Worm (Caenorhabditis elegans) whole organism, L1 larva: Measurements from ENCODE around the gene Y105C5B.5.

Experiments
- C16A3.4 ChIP-seq: fragments of 150-350 bp; optimal IDR thresholded peaks from 2 replicates; lab custom pipeline; 2014; ENCODE audit warnings: missing biosample characterization, missing genetic modification characterization
- Y116A8C.19 ChIP-seq: sonication (generic microtip); optimal IDR thresholded peaks from 2 replicates; lab custom pipeline; 2016; ENCODE audit warnings: missing compliant biosample characterization, missing genetic modification characterization, borderline replicate concordance
- aly-2 ChIP-seq: fragments of 150-350 bp; optimal IDR thresholded peaks from 2 replicates; lab custom pipeline; 2014; ENCODE audit warnings: missing biosample characterization, missing genetic modification characterization
- ama-1 ChIP-seq: fragments of 150-350 bp; optimal IDR thresholded peaks from 2 replicates; lab custom pipeline; 2014
- ceh-63 ChIP-seq: fragments of 200-800 bp; sonication (Bioruptor generic); optimal IDR thresholded peaks from 2 replicates; lab custom pipeline; 2018; ENCODE audit warnings: mild to moderate bottlenecking, missing genetic modification characterization, missing compliant biosample characterization
- ceh-88 ChIP-seq: fragments of 200-800 bp; sonication (Bioruptor generic); IDR thresholded peaks from 2 replicates; pipeline ENCODE4 v1.3.6; 2022; ENCODE audit warnings: missing genetic modification characterization, missing compliant biosample characterization
- dpl-1 ChIP-seq, 3 experiments: fragments of 150-350 bp in 2 of 3; sonication (generic microtip) in 1 of 3; optimal IDR thresholded peaks; 2 replicates each; lab custom pipeline; 2014 to 2017; ENCODE audit warnings: missing biosample characterization in 3 of 3, missing genetic modification characterization in 3 of 3, missing genetic modification reagents in 3 of 3
- efl-1 ChIP-seq, 4 experiments: fragments of 150-350 bp; optimal IDR thresholded peaks in 3 of 4; peaks in 1 of 4; 1 replicate in 1 of 4; 2 replicates in 3 of 4; lab custom pipeline; 2014; ENCODE audit warnings: missing biosample characterization in 2 of 4, missing genetic modification characterization in 2 of 4, missing genetic modification reagents in 2 of 4
- elt-2 ChIP-seq: sonication (generic microtip); optimal IDR thresholded peaks from 2 replicates; lab custom pipeline; 2016; ENCODE audit warnings: missing genetic modification characterization, mild to moderate bottlenecking, inconsistent platforms, missing compliant biosample characterization, missing genetic modification reagents
- fkh-4 ChIP-seq: sonication (generic microtip); optimal IDR thresholded peaks from 2 replicates; lab custom pipeline; 2016; ENCODE audit warnings: missing compliant biosample characterization, missing genetic modification characterization, borderline replicate concordance
- fkh-8 ChIP-seq: sonication (generic microtip); optimal IDR thresholded peaks from 2 replicates; lab custom pipeline; 2016; ENCODE audit warnings: mild to moderate bottlenecking, missing genetic modification characterization, missing compliant biosample characterization
- hlh-17 ChIP-seq: fragments of 200-800 bp; sonication (Bioruptor generic); optimal IDR thresholded peaks from 2 replicates; lab custom pipeline; 2018; ENCODE audit warnings: missing genetic modification characterization, mild to moderate bottlenecking, missing compliant biosample characterization, moderate library complexity, borderline replicate concordance
- hlh-4 ChIP-seq: sonication (generic microtip); optimal IDR thresholded peaks from 2 replicates; lab custom pipeline; 2016; ENCODE audit warnings: mild to moderate bottlenecking, missing genetic modification characterization, missing compliant biosample characterization
- irx-1 ChIP-seq: sonication (generic microtip); optimal IDR thresholded peaks from 2 replicates; lab custom pipeline; 2016; ENCODE audit warnings: missing genetic modification characterization, missing compliant biosample characterization
- jun-1 ChIP-seq: fragments of 150-350 bp; optimal IDR thresholded peaks from 2 replicates; lab custom pipeline; 2014; ENCODE audit warnings: missing biosample characterization, missing genetic modification reagents, missing genetic modification characterization
- lin-13 ChIP-seq: fragments of 150-350 bp; optimal IDR thresholded peaks from 2 replicates; lab custom pipeline; 2014; ENCODE audit warnings: missing biosample characterization, missing genetic modification reagents, missing genetic modification characterization
- lin-15B ChIP-seq: fragments of 150-350 bp; sonication (generic microtip); optimal IDR thresholded peaks from 3 replicates; lab custom pipeline; 2014; ENCODE audit warnings: missing biosample characterization, missing genetic modification characterization
- mef-2 ChIP-seq: fragments of 150-350 bp; optimal IDR thresholded peaks from 2 replicates; lab custom pipeline; 2014; ENCODE audit warnings: missing biosample characterization, missing genetic modification characterization
- mep-1 ChIP-seq: fragments of 150-350 bp; optimal IDR thresholded peaks from 2 replicates; lab custom pipeline; 2014; ENCODE audit warnings: missing biosample characterization, missing genetic modification characterization
- nhr-11 ChIP-seq: fragments of 150-350 bp; optimal IDR thresholded peaks from 2 replicates; lab custom pipeline; 2014; ENCODE audit warnings: missing biosample characterization, missing genetic modification characterization
- nhr-19 ChIP-seq: fragments of 200-800 bp; sonication (Bioruptor generic); conservative IDR thresholded peaks from 2 replicates; pipeline ENCODE4 v1.3.6; 2022; ENCODE audit warnings: missing genetic modification characterization, missing compliant biosample characterization
- nhr-20 ChIP-seq: sonication (generic microtip); optimal IDR thresholded peaks from 2 replicates; lab custom pipeline; 2016; ENCODE audit warnings: mild to moderate bottlenecking, missing genetic modification characterization, missing compliant biosample characterization
- nhr-237 ChIP-seq: fragments of 150-350 bp; optimal IDR thresholded peaks from 2 replicates; lab custom pipeline; 2014; ENCODE audit warnings: missing biosample characterization, missing genetic modification characterization
- nhr-47 ChIP-seq: sonication (generic microtip); optimal IDR thresholded peaks from 2 replicates; lab custom pipeline; 2016; ENCODE audit warnings: mild to moderate bottlenecking, missing genetic modification characterization, moderate library complexity, missing compliant biosample characterization
- nhr-71 ChIP-seq: sonication (generic microtip); optimal IDR thresholded peaks from 2 replicates; lab custom pipeline; 2016; ENCODE audit warnings: mild to moderate bottlenecking, missing genetic modification characterization, moderate library complexity, missing compliant biosample characterization
- nhr-77 ChIP-seq: fragments of 150-350 bp; optimal IDR thresholded peaks from 2 replicates; lab custom pipeline; 2014; ENCODE audit warnings: missing biosample characterization, missing genetic modification characterization
- rnt-1 ChIP-seq: sonication (generic microtip); optimal IDR thresholded peaks from 2 replicates; lab custom pipeline; 2016; ENCODE audit warnings: mild to moderate bottlenecking, missing genetic modification characterization, moderate library complexity, missing compliant biosample characterization
- snu-23 ChIP-seq: sonication (generic microtip); optimal IDR thresholded peaks from 2 replicates; lab custom pipeline; 2016; ENCODE audit warnings: missing genetic modification characterization, missing compliant biosample characterization
- sox-4 ChIP-seq: sonication (generic microtip); optimal IDR thresholded peaks from 2 replicates; lab custom pipeline; 2016; ENCODE audit warnings: missing genetic modification characterization, missing compliant biosample characterization
- sptf-1 ChIP-seq: fragments of 150-350 bp; optimal IDR thresholded peaks from 2 replicates; lab custom pipeline; 2014; ENCODE audit warnings: missing biosample characterization, missing genetic modification characterization
- sup-37 ChIP-seq: fragments of 200-800 bp; sonication (Bioruptor generic); optimal IDR thresholded peaks from 2 replicates; lab custom pipeline; 2018; ENCODE audit warnings: mild to moderate bottlenecking, missing genetic modification characterization, missing compliant biosample characterization
- unc-130 ChIP-seq: fragments of 150-350 bp; optimal IDR thresholded peaks from 2 replicates; lab custom pipeline; 2017; ENCODE audit warnings: missing biosample characterization, missing genetic modification characterization, inconsistent platforms
- unc-62 ChIP-seq: fragments of 150-350 bp; optimal IDR thresholded peaks from 2 replicates; lab custom pipeline; 2014; ENCODE audit warnings: missing biosample characterization, missing genetic modification reagents, missing genetic modification characterization
- unc-98 ChIP-seq: fragments of 200-800 bp; sonication (Bioruptor generic); IDR thresholded peaks from 2 replicates; pipeline ENCODE4 v1.3.6; 2022; ENCODE audit warnings: missing genetic modification characterization, missing compliant biosample characterization
- vab-15 ChIP-seq: sonication (generic microtip); optimal IDR thresholded peaks from 2 replicates; lab custom pipeline; 2017; ENCODE audit warnings: missing genotype, mild to moderate bottlenecking, missing genetic modification characterization, missing compliant biosample characterization
- xbp-1 ChIP-seq: sonication (generic microtip); optimal IDR thresholded peaks from 2 replicates; lab custom pipeline; 2016; ENCODE audit warnings: missing genetic modification characterization, missing compliant biosample characterization
- ztf-11 ChIP-seq, 2 experiments: sonication (generic microtip); optimal IDR thresholded peaks; 2 replicates each; lab custom pipeline; 2016 to 2017; ENCODE audit warnings: missing genetic modification characterization in 2 of 2, missing biosample characterization in 1 of 2, missing compliant biosample characterization in 1 of 2
- ztf-4 ChIP-seq: fragments of 150-350 bp; optimal IDR thresholded peaks from 2 replicates; lab custom pipeline; 2014; ENCODE audit warnings: missing biosample characterization, missing genetic modification characterization

The Y105C5B.5 gene

ce11 chrIV:15926746-15927145, 25.7 kb upstream of the Y105C5B.5 start, which contains the start of gene Y105C5B.8:
Gene Y105C5B.8 (minus strand): TSS chrIV:15926846.
- TF ChIP-seq ceh-63 (GFP tag; lab: Kevin White, UChicago) (no peak), nhr-11 (tag; lab: Kevin White, UChicago) (no peak), efl-1 (optimal IDR thresholded peaks at IDR 0.05; lab: Kevin White, UChicago) (no peak), efl-1 (GFP tag; optimal IDR thresholded peaks at IDR 0.05 in 1 of 2; lab: Kevin White, UChicago) (no peak), irx-1 (tag; lab: Kevin White, UChicago) (no peak), aly-2 (no peak), nhr-20 (tag; lab: Kevin White, UChicago) (no peak), nhr-47 (tag; lab: Kevin White, UChicago) (no peak), nhr-71 (tag; lab: Kevin White, UChicago) (no peak), unc-130 (tag; lab: Kevin White, UChicago) (no peak), nhr-237 (tag; lab: Kevin White, UChicago) (no peak)

- no peak for TF ChIP-seq efl-1 (optimal IDR thresholded peaks at IDR 0.05; lab: Kevin White, UChicago)
- peak in 1 of 2 experiments; percentile 5 for TF ChIP-seq efl-1 (GFP tag; optimal IDR thresholded peaks at IDR 0.05 in 1 of 2; lab: Kevin White, UChicago)
- no peak for TF ChIP-seq fkh-8 (tag; lab: Kevin White, UChicago)
These were observed 22.0 kb upstream of the Y105C5B.5 start for ce11 chrIV:15923000-15923399.

ce11 chrIV:15915061-15915460, 14.0 kb upstream of the Y105C5B.5 start:
- TF ChIP-seq lin-13 (GFP tag; lab: Kevin White, UChicago) (no peak), C16A3.4 (no peak), dpl-1 (GFP tag; optimal IDR thresholded peaks at IDR 0.05; lab: Kevin White, UChicago) (no peak), nhr-19 (no peak)

- peak; percentile 33 for TF ChIP-seq nhr-47 (tag; lab: Kevin White, UChicago)
- TF ChIP-seq mep-1 (tag; lab: Kevin White, UChicago), result no peak
- no peak for TF ChIP-seq nhr-11 (tag; lab: Kevin White, UChicago)
- no peak for TF ChIP-seq jun-1 (tag; lab: Kevin White, UChicago)
- TF ChIP-seq ztf-11 (tag; optimal IDR thresholded peaks at IDR 0.05; lab: Kevin White, UChicago), result no peak
- no peak for TF ChIP-seq unc-98
- TF ChIP-seq vab-15, result no peak
- no peak for TF ChIP-seq fkh-4 (tag; lab: Kevin White, UChicago)
- TF ChIP-seq ztf-4, result no peak
- TF ChIP-seq unc-62, result no peak
- TF ChIP-seq elt-2 (tag; lab: Kevin White, UChicago), result no peak
- no peak for TF ChIP-seq Y116A8C.19 (tag; lab: Kevin White, UChicago)
- TF ChIP-seq mef-2 (tag; lab: Kevin White, UChicago), result no peak
- TF ChIP-seq xbp-1 (tag; lab: Kevin White, UChicago), result no peak
- TF ChIP-seq efl-1 (optimal IDR thresholded peaks at IDR 0.05; lab: Kevin White, UChicago), result no peak
- TF ChIP-seq efl-1 (GFP tag; optimal IDR thresholded peaks at IDR 0.05 in 1 of 2; lab: Kevin White, UChicago), result peak in 1 of 2 experiments; percentile 40
- peak; percentile 69 for TF ChIP-seq fkh-8 (tag; lab: Kevin White, UChicago)
- TF ChIP-seq nhr-71 (tag; lab: Kevin White, UChicago), result peak; percentile 29
- no peak for TF ChIP-seq ceh-88 (GFP tag; lab: Robert Waterston, UW)
- TF ChIP-seq hlh-4 (tag; lab: Kevin White, UChicago), result peak; percentile 75
- no peak for TF ChIP-seq lin-15B (tag; lab: Kevin White, UChicago)
- no peak for TF ChIP-seq sox-4 (tag; lab: Kevin White, UChicago)
- no peak for TF ChIP-seq ama-1 (lab: Kevin White, UChicago)
- no peak for TF ChIP-seq hlh-17 (GFP tag; lab: Kevin White, UChicago)
- no peak for TF ChIP-seq sup-37 (GFP tag; lab: Kevin White, UChicago)
- TF ChIP-seq nhr-77 (tag; lab: Kevin White, UChicago), result no peak
- TF ChIP-seq sptf-1 (tag; lab: Kevin White, UChicago), result no peak
- no peak for TF ChIP-seq snu-23 (GFP tag; lab: Kevin White, UChicago)
- no peak for TF ChIP-seq rnt-1 (tag; lab: Kevin White, UChicago)
- TF ChIP-seq, all 84 proteins: peak for 5
These were observed 7.2 kb upstream of the Y105C5B.5 start for ce11 chrIV:15908251-15908650.
